Fruit fly (Drosophila melanogaster) whole organism, embryonic: ENCODE results near the gene RpS9.
A peak's percentile ranks its signal among the peaks of the same experiment; 100 is the strongest.

Source experiments
- ATbp ChIP-seq: fragments of 200-800 bp; sonication (Bioruptor generic); optimal IDR thresholded peaks from 2 replicates; lab custom pipeline; 2017; ENCODE audit warnings: missing biosample characterization, mild to moderate bottlenecking, missing genetic modification characterization, missing genetic modification reagents
- Aef1 ChIP-seq: fragments of 200-800 bp; sonication (Bioruptor generic); IDR thresholded peaks from 3 replicates; pipeline ENCODE4 v1.3.6; 2022; ENCODE audit warnings: missing biosample characterization, missing genetic modification characterization
- CG12236 ChIP-seq: fragments of 200-800 bp; sonication (Bioruptor generic); optimal IDR thresholded peaks from 2 replicates; lab custom pipeline; 2016; ENCODE audit warnings: missing biosample characterization, missing genetic modification characterization
- CG1233 ChIP-seq: fragments of 200-800 bp; sonication (Bioruptor generic); optimal IDR thresholded peaks from 4 replicates; lab custom pipeline; 2018; ENCODE audit warnings: missing biosample characterization, mild to moderate bottlenecking, missing genetic modification characterization
- CG13287 ChIP-seq: fragments of 200-800 bp; sonication (Bioruptor generic); IDR thresholded peaks from 2 replicates; pipeline ENCODE4 v1.3.6; 2022; ENCODE audit warnings: missing biosample characterization, missing genetic modification characterization; ENCODE audit not compliant: partially characterized antibody
- CG14710 ChIP-seq: fragments of 200-800 bp; sonication (Bioruptor generic); optimal IDR thresholded peaks from 3 replicates; lab custom pipeline; 2019; ENCODE audit warnings: missing biosample characterization, mild to moderate bottlenecking, missing genetic modification characterization, moderate library complexity
- CG15073 ChIP-seq: fragments of 200-800 bp; sonication (Bioruptor generic); optimal IDR thresholded peaks from 2 replicates; lab custom pipeline; 2016; ENCODE audit warnings: missing biosample characterization, missing genetic modification characterization
- CG15269 ChIP-seq: fragments of 200-800 bp; sonication (Bioruptor generic); optimal IDR thresholded peaks from 2 replicates; lab custom pipeline; 2018; ENCODE audit warnings: missing biosample characterization, mild to moderate bottlenecking, missing genetic modification characterization, moderate library complexity
- CG16815 ChIP-seq: fragments of 200-800 bp; sonication (Bioruptor generic); optimal IDR thresholded peaks from 3 replicates; lab custom pipeline; 2017; ENCODE audit warnings: missing biosample characterization, mild to moderate bottlenecking, missing genetic modification characterization
- CG17829 ChIP-seq: fragments of 200-800 bp; optimal IDR thresholded peaks from 2 replicates; lab custom pipeline; 2019; ENCODE audit warnings: missing biosample characterization, mild to moderate bottlenecking, missing genetic modification characterization, moderate library complexity
- CG18262 ChIP-seq: fragments of 200-800 bp; optimal IDR thresholded peaks from 3 replicates; lab custom pipeline; 2019; ENCODE audit warnings: missing biosample characterization, mild to moderate bottlenecking, missing genetic modification characterization, moderate library complexity
- CG30403 ChIP-seq: fragments of 200-800 bp; sonication (Bioruptor generic); optimal IDR thresholded peaks from 3 replicates; lab custom pipeline; 2016; ENCODE audit warnings: missing biosample characterization, missing genetic modification characterization
- CG31365 ChIP-seq: fragments of 200-800 bp; sonication (Bioruptor generic); optimal IDR thresholded peaks from 2 replicates; lab custom pipeline; 2018; ENCODE audit warnings: missing biosample characterization, mild to moderate bottlenecking, missing genetic modification characterization
- CG3838 ChIP-seq: fragments of 200-800 bp; sonication (Bioruptor generic); optimal IDR thresholded peaks from 3 replicates; lab custom pipeline; 2016; ENCODE audit warnings: missing biosample characterization, missing genetic modification characterization
- CG6813 ChIP-seq: fragments of 200-800 bp; sonication (Bioruptor generic); optimal IDR thresholded peaks from 2 replicates; lab custom pipeline; 2017; ENCODE audit warnings: missing biosample characterization, missing genetic modification characterization, mild to moderate bottlenecking, moderate library complexity, missing genetic modification reagents
- CG7372 ChIP-seq: fragments of 200-800 bp; sonication (Bioruptor generic); IDR thresholded peaks from 2 replicates; pipeline ENCODE4 v1.3.6; 2022; ENCODE audit warnings: missing biosample characterization, missing genetic modification characterization
- CG8089 ChIP-seq: fragments of 200-800 bp; sonication (Bioruptor generic); optimal IDR thresholded peaks from 3 replicates; lab custom pipeline; 2016; ENCODE audit warnings: missing biosample characterization, missing genetic modification characterization
- CG8388 ChIP-seq: fragments of 200-800 bp; sonication (Bioruptor generic); optimal IDR thresholded peaks from 2 replicates; lab custom pipeline; 2019; ENCODE audit warnings: missing biosample characterization, mild to moderate bottlenecking, missing genetic modification characterization, moderate library complexity
- CoRest ChIP-seq: fragments of 200-800 bp; sonication (Bioruptor generic); optimal IDR thresholded peaks from 3 replicates; lab custom pipeline; 2018; ENCODE audit warnings: missing biosample characterization, mild to moderate bottlenecking, missing genetic modification characterization, moderate library complexity
- Dip3 ChIP-seq: fragments of 200-800 bp; sonication (Bioruptor generic); optimal IDR thresholded peaks from 3 replicates; lab custom pipeline; 2016; ENCODE audit warnings: missing biosample characterization, missing genetic modification characterization
- Dll ChIP-seq: fragments of 200-800 bp; sonication (Bioruptor generic); IDR thresholded peaks from 4 replicates; pipeline ENCODE4 v1.3.6; 2022; ENCODE audit warnings: missing biosample characterization, missing genetic modification characterization; ENCODE audit not compliant: partially characterized antibody
- HLH4C ChIP-seq: fragments of 200-800 bp; sonication (Bioruptor generic); IDR thresholded peaks from 3 replicates; pipeline ENCODE4 v1.3.6; 2022; ENCODE audit warnings: missing biosample characterization, missing genetic modification characterization; ENCODE audit not compliant: partially characterized antibody
- Hr3 ChIP-seq: fragments of 200-800 bp; sonication (Bioruptor generic); optimal IDR thresholded peaks from 3 replicates; lab custom pipeline; 2016; ENCODE audit warnings: missing biosample characterization, missing genetic modification characterization
- MESR4 ChIP-seq: fragments of 200-800 bp; sonication (Bioruptor generic); optimal IDR thresholded peaks from 2 replicates; lab custom pipeline; 2018; ENCODE audit warnings: missing biosample characterization, mild to moderate bottlenecking, missing genetic modification characterization, moderate library complexity
- NC2α ChIP-seq: fragments of 200-800 bp; sonication (Bioruptor generic); optimal IDR thresholded peaks from 2 replicates; lab custom pipeline; 2016; ENCODE audit warnings: missing biosample characterization, missing genetic modification characterization
- Ravus ChIP-seq: fragments of 200-800 bp; sonication (Bioruptor generic); IDR thresholded peaks from 2 replicates; pipeline ENCODE4 v1.3.6; 2022; ENCODE audit warnings: missing biosample characterization, missing genetic modification characterization
- Rfx ChIP-seq: fragments of 200-800 bp; sonication (Bioruptor generic); IDR thresholded peaks from 2 replicates; pipeline ENCODE4 v1.3.6; 2022; ENCODE audit warnings: missing biosample characterization, missing genetic modification characterization
- Trl ChIP-seq, 3 experiments: fragments of >200 bp in 2 of 3; fragments of 200-800 bp in 1 of 3; sonication (Bioruptor generic) in 1 of 3; optimal IDR thresholded peaks; 2 replicates in 1 of 3; 3 replicates in 2 of 3; lab custom pipeline; 2016 to 2017; ENCODE audit warnings: missing biosample characterization in 1 of 3, missing genetic modification characterization in 1 of 3
- Vsx1 ChIP-seq: fragments of 200-800 bp; sonication (Bioruptor generic); optimal IDR thresholded peaks from 2 replicates; lab custom pipeline; 2017; ENCODE audit warnings: missing biosample characterization, mild to moderate bottlenecking, missing genetic modification characterization, missing genetic modification reagents
- Xbp1 ChIP-seq: fragments of 200-800 bp; sonication (Bioruptor generic); optimal IDR thresholded peaks from 3 replicates; lab custom pipeline; 2016; ENCODE audit warnings: missing biosample characterization, mild to moderate bottlenecking, missing genetic modification characterization
- YL-1 ChIP-seq: fragments of 200-800 bp; sonication (Bioruptor generic); optimal IDR thresholded peaks from 3 replicates; lab custom pipeline; 2017; ENCODE audit warnings: missing biosample characterization, mild to moderate bottlenecking, missing genetic modification characterization
- abd-A ChIP-seq: fragments of 200-800 bp; sonication (Bioruptor generic); optimal IDR thresholded peaks from 3 replicates; lab custom pipeline; 2019; ENCODE audit warnings: missing biosample characterization, mild to moderate bottlenecking, missing genetic modification characterization, moderate library complexity
- corto ChIP-seq: fragments of 200-800 bp; sonication (Bioruptor generic); optimal IDR thresholded peaks from 2 replicates; lab custom pipeline; 2016; ENCODE audit warnings: missing biosample characterization, mild to moderate bottlenecking, missing genetic modification characterization, moderate library complexity
- cwo ChIP-seq: fragments of 200-800 bp; sonication (Bioruptor generic); optimal IDR thresholded peaks from 3 replicates; lab custom pipeline; 2017; ENCODE audit warnings: missing biosample characterization, missing genetic modification characterization, mild to moderate bottlenecking, moderate library complexity, missing genetic modification reagents
- dpn ChIP-seq, 2 experiments: fragments of 200-800 bp; sonication (Bioruptor generic); optimal IDR thresholded peaks; 3 replicates each; lab custom pipeline; 2016; ENCODE audit warnings: missing biosample characterization in 2 of 2, missing genetic modification characterization in 2 of 2
- fru ChIP-seq: fragments of >200 bp; optimal IDR thresholded peaks from 2 replicates; lab custom pipeline; 2017
- h ChIP-seq: fragments of >200 bp; optimal IDR thresholded peaks from 2 replicates; lab custom pipeline; 2017
- inv ChIP-seq: fragments of 200-800 bp; sonication (Bioruptor generic); IDR thresholded peaks from 2 replicates; pipeline ENCODE4 v1.3.6; 2022; ENCODE audit warnings: missing biosample characterization, missing genetic modification characterization; ENCODE audit not compliant: partially characterized antibody
- lab ChIP-seq: fragments of 200-800 bp; sonication (Bioruptor generic); optimal IDR thresholded peaks from 3 replicates; lab custom pipeline; 2017; ENCODE audit warnings: missing biosample characterization, missing genetic modification characterization, mild to moderate bottlenecking, moderate library complexity, missing genetic modification reagents
- nerfin-2 ChIP-seq: fragments of 200-800 bp; sonication (Bioruptor generic); IDR thresholded peaks from 2 replicates; pipeline ENCODE4 v1.3.6; 2022; ENCODE audit warnings: missing biosample characterization, missing genetic modification characterization; ENCODE audit not compliant: partially characterized antibody
- nmo ChIP-seq: fragments of 200-800 bp; sonication (Bioruptor generic); optimal IDR thresholded peaks from 2 replicates; lab custom pipeline; 2018; ENCODE audit warnings: missing biosample characterization, mild to moderate bottlenecking, missing genetic modification characterization, moderate library complexity
- phol ChIP-seq: fragments of 200-800 bp; sonication (Bioruptor generic); optimal IDR thresholded peaks from 3 replicates; lab custom pipeline; 2018; ENCODE audit warnings: missing biosample characterization, mild to moderate bottlenecking, missing genetic modification characterization, moderate library complexity
- seq ChIP-seq: fragments of 200-800 bp; sonication (Bioruptor generic); IDR thresholded peaks from 2 replicates; pipeline ENCODE4 v1.3.6; 2022; ENCODE audit warnings: missing biosample characterization, missing genetic modification characterization
- shn ChIP-seq: fragments of 200-800 bp; sonication (Bioruptor generic); optimal IDR thresholded peaks from 3 replicates; lab custom pipeline; 2016; ENCODE audit warnings: missing biosample characterization, missing genetic modification characterization
- sqz ChIP-seq: fragments of 200-800 bp; sonication (Bioruptor generic); optimal IDR thresholded peaks from 3 replicates; lab custom pipeline; 2018; ENCODE audit warnings: missing biosample characterization, mild to moderate bottlenecking, missing genetic modification characterization
- sr ChIP-seq: fragments of 200-800 bp; sonication (Bioruptor generic); IDR thresholded peaks from 3 replicates; pipeline ENCODE4 v1.3.6; 2022; ENCODE audit warnings: missing biosample characterization, missing genetic modification characterization
- usp ChIP-seq: fragments of >200 bp; optimal IDR thresholded peaks from 2 replicates; lab custom pipeline; 2017; ENCODE audit warnings: missing biosample characterization, missing genetic modification characterization
- z ChIP-seq: fragments of 200-800 bp; sonication (Bioruptor generic); IDR thresholded peaks from 3 replicates; pipeline ENCODE4 v1.3.6; 2022; ENCODE audit warnings: missing biosample characterization, missing genetic modification characterization
- zen ChIP-seq: fragments of 200-800 bp; sonication (Bioruptor generic); optimal IDR thresholded peaks from 3 replicates; lab custom pipeline; 2018; ENCODE audit warnings: missing biosample characterization, mild to moderate bottlenecking, missing genetic modification characterization, moderate library complexity

Gene RpS9

DNA sequence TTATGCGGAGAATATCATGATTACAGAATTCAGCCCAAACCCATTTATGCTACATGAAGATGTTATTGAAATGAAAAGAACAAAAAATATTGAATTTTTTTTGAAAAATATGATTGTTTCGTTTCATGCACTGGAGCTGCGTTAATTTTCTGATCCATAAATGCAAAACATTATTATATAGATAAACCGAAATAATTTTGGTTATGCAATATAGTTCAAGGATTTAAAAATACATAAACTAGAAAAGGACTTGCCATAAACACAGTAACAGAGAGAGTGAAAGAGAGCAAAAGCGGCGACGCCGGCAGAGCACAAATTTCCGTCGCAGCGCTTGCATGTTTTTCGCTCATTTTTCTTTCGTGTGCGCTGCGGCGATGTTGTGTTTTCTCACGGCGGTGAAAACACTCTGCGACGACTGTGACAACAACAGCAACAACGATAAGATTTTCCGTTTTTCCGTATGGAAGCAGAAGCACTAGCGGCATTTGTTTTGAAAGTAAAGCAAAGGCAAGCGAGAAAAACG lies 49.0 kb downstream of the RpS9 start (continued):
- TF ChIP-seq CG15073 (no peak), phol (peak; percentile 98), usp (GFP tag; lab: Kevin White, UChicago) (no peak), CG13287 (GFP tag; lab: Robert Waterston, UW) (peak; percentile 16; the same call in 1 of the 2 replicates), Dll (GFP tag; lab: Robert Waterston, UW) (peak; percentile 32; the same call in 1 of the 4 replicates), CG30403 (GFP tag; lab: Kevin White, UChicago) (peak; percentile 93), CG8089 (GFP tag; lab: Kevin White, UChicago) (peak; percentile 29), NC2α (GFP tag; lab: Kevin White, UChicago) (peak; percentile 68), Vsx1 (GFP tag; lab: Kevin White, UChicago) (peak; percentile 91), dpn (GFP tag; optimal IDR thresholded peaks at IDR 0.05; lab: Kevin White, UChicago) (peak; percentile 73 to 77), Hr3 (peak; percentile 63), sr (no peak; the same call in 2 of the 3 replicates), Ravus (GFP tag; lab: Robert Waterston, UW) (peak; percentile 21; the same call in 1 of the 2 replicates), shn (GFP tag; lab: Kevin White, UChicago) (peak; percentile 69), CG3838 (GFP tag; lab: Kevin White, UChicago) (peak; percentile 24), inv (no peak), CG31365 (peak; percentile 54), Xbp1 (peak; percentile 84), CG7372 (GFP tag; lab: Robert Waterston, UW) (peak; percentile 71; the same call in 1 of the 2 replicates), ATbp (peak; percentile 90), fru (no peak), CG15269 (peak; percentile 90), Aef1 (no peak; the same call in 1 of the 3 replicates), Rfx (GFP tag; lab: Robert Waterston, UW) (peak; percentile 82), CG17829 (tag; lab: Kevin White, UChicago) (peak; percentile 92), h (lab: Kevin White, UChicago) (no peak), sqz (GFP tag; lab: Kevin White, UChicago) (peak; percentile 84), corto (peak; percentile 56), nmo (peak; percentile 92), lab (GFP tag; lab: Kevin White, UChicago) (peak; percentile 91), Trl (optimal IDR thresholded peaks at IDR 0.05; lab: Kevin White, UChicago) (peak; percentile 43 to 96), Trl (GFP tag; optimal IDR thresholded peaks at IDR 0.05; lab: Kevin White, UChicago) (peak; percentile 80), Dip3 (peak; percentile 41), zen (tag; lab: Kevin White, UChicago) (peak; percentile 70), seq (GFP tag; lab: Robert Waterston, UW) (peak; percentile 82), abd-A (peak; percentile 32), MESR4 (GFP tag; lab: Kevin White, UChicago) (peak; percentile 18), CG8388 (GFP tag; lab: Kevin White, UChicago) (peak; percentile 94), HLH4C (GFP tag; lab: Robert Waterston, UW) (no peak), CG18262 (tag; lab: Kevin White, UChicago) (peak; percentile 97), CG1233 (GFP tag; lab: Kevin White, UChicago) (peak; percentile 77), z (no peak; the same call in 2 of the 3 replicates), CoRest (tag; lab: Kevin White, UChicago) (peak; percentile 92), nerfin-2 (no peak), CG14710 (tag; lab: Kevin White, UChicago) (peak; percentile 93), CG12236 (GFP tag; lab: Kevin White, UChicago) (peak; percentile 60), cwo (GFP tag; lab: Kevin White, UChicago) (peak; percentile 82), YL-1 (GFP tag; lab: Kevin White, UChicago) (peak; percentile 52), CG16815 (peak; percentile 70), CG6813 (GFP tag; lab: Kevin White, UChicago) (peak; percentile 92)
